Fruit fly (Drosophila melanogaster): ENCODE data around the gene ZAP3.

Gene ZAP3

dm6 chrX:10082185-10082949 lies at the start of gene ZAP3:
TSS of gene ZAP3 (minus strand) at chrX:10082492.
- TF ChIP-seq CG32121 (GFP tag; IDR thresholded peaks at IDR 0.05) (no peak), CG4496 (GFP tag; IDR thresholded peaks at IDR 0.05) (0 out of 3 replicates have a peak, but pooled peaks have one; percentile 10), CG8301 (tag; optimal IDR thresholded peaks at IDR 0.05) (no peak), D1 (tag; optimal IDR thresholded peaks at IDR 0.05) (no peak), CG8159 (tag; optimal IDR thresholded peaks at IDR 0.05) (no peak)

DNA sequence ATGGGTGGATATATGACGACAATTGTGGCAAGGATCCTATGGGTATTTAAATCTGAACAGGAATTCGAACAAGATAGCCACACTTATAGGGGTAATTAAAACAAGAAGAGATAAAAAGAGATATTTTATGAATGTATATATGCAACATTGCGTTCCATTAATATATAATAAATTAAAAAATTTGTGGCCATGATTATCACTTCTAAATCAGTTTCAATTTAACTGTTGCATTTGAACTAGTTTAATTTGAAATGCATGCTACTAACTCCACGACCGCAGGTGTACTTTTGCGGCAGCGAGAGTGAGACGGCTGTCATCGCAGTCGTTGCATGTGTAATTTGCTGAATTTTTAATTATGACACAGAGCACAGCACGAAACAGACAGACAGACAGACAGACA lies 44.9 kb upstream of the ZAP3 start:
- TF ChIP-seq CG14655 (GFP tag; optimal IDR thresholded peaks at IDR 0.05) (peak; percentile 37), CG8301 (tag; optimal IDR thresholded peaks at IDR 0.05) (peak; percentile 25), Pif1A (GFP tag; optimal IDR thresholded peaks at IDR 0.05) (no peak), CG34367 (tag; optimal IDR thresholded peaks at IDR 0.05) (no peak), CG15710 (tag; optimal IDR thresholded peaks at IDR 0.05) (no peak), CG4496 (GFP tag; IDR thresholded peaks at IDR 0.05) (no peak; the same call in 2 of the 3 replicates), rn (GFP tag; IDR thresholded peaks at IDR 0.05) (no peak), Ets98B (GFP tag; IDR thresholded peaks at IDR 0.05) (peak; percentile 44), CG32121 (GFP tag; IDR thresholded peaks at IDR 0.05) (no peak), D1 (tag; optimal IDR thresholded peaks at IDR 0.05) (no peak)

dm6 chrX:10125629-10126028 lies 43.3 kb upstream of the ZAP3 start:
- peak; percentile 37; the same call in 1 of the 2 replicates for TF ChIP-seq Ets98B (GFP tag; IDR thresholded peaks at IDR 0.05)
- peak; percentile 55 for TF ChIP-seq CG32121 (GFP tag; IDR thresholded peaks at IDR 0.05)
- TF ChIP-seq Pif1A (GFP tag; optimal IDR thresholded peaks at IDR 0.05), result no peak
- TF ChIP-seq CG17806 (tag; optimal IDR thresholded peaks at IDR 0.05), result no peak
- no peak for TF ChIP-seq rn (GFP tag; IDR thresholded peaks at IDR 0.05)
- no peak for TF ChIP-seq Pif1B (GFP tag; optimal IDR thresholded peaks at IDR 0.05)
- no peak for TF ChIP-seq CG13204 (GFP tag; optimal IDR thresholded peaks at IDR 0.05)
- no peak for TF ChIP-seq D1 (tag; optimal IDR thresholded peaks at IDR 0.05)
- TF ChIP-seq gl (tag; optimal IDR thresholded peaks at IDR 0.05), result no peak
- TF ChIP-seq CG14655 (GFP tag; optimal IDR thresholded peaks at IDR 0.05), result peak; percentile 32
- peak; percentile 13 for TF ChIP-seq CG8301 (tag; optimal IDR thresholded peaks at IDR 0.05)
- TF ChIP-seq CG8159 (tag; optimal IDR thresholded peaks at IDR 0.05), result no peak
- no peak for TF ChIP-seq EcR (GFP tag; optimal IDR thresholded peaks at IDR 0.05)
- TF ChIP-seq CG34367 (tag; optimal IDR thresholded peaks at IDR 0.05), result no peak
- TF ChIP-seq fd96Ca (GFP tag; IDR thresholded peaks at IDR 0.05), result peak; percentile 40; the same call in 1 of the 3 replicates
- no peak for TF ChIP-seq CG10348 (GFP tag; IDR thresholded peaks at IDR 0.05)
- peak; percentile 53; the same call in 2 of the 3 replicates for TF ChIP-seq CG4496 (GFP tag; IDR thresholded peaks at IDR 0.05)
- TF ChIP-seq CG15710 (tag; optimal IDR thresholded peaks at IDR 0.05), result no peak
- TF ChIP-seq Snoo (tag; optimal IDR thresholded peaks at IDR 0.05), result no peak
- TF ChIP-seq CG9948 (tag; optimal IDR thresholded peaks at IDR 0.05), result no peak
- no peak for TF ChIP-seq CG12605 (GFP tag; IDR thresholded peaks at IDR 0.05)

- TF ChIP-seq CG15710 (tag; optimal IDR thresholded peaks at IDR 0.05) (no peak), D1 (tag; optimal IDR thresholded peaks at IDR 0.05) (no peak), CG14655 (GFP tag; optimal IDR thresholded peaks at IDR 0.05) (peak; percentile 31), CG9948 (tag; optimal IDR thresholded peaks at IDR 0.05) (peak; percentile 19), CG8159 (tag; optimal IDR thresholded peaks at IDR 0.05) (peak; percentile 12), Pif1A (GFP tag; optimal IDR thresholded peaks at IDR 0.05) (peak; percentile 14), Pif1B (GFP tag; optimal IDR thresholded peaks at IDR 0.05) (no peak), rn (GFP tag; IDR thresholded peaks at IDR 0.05) (no peak), Snoo (tag; optimal IDR thresholded peaks at IDR 0.05) (peak; percentile 33)
Observed at dm6 chrX:10118333-10118732, 36.0 kb upstream of the ZAP3 start.

DNA sequence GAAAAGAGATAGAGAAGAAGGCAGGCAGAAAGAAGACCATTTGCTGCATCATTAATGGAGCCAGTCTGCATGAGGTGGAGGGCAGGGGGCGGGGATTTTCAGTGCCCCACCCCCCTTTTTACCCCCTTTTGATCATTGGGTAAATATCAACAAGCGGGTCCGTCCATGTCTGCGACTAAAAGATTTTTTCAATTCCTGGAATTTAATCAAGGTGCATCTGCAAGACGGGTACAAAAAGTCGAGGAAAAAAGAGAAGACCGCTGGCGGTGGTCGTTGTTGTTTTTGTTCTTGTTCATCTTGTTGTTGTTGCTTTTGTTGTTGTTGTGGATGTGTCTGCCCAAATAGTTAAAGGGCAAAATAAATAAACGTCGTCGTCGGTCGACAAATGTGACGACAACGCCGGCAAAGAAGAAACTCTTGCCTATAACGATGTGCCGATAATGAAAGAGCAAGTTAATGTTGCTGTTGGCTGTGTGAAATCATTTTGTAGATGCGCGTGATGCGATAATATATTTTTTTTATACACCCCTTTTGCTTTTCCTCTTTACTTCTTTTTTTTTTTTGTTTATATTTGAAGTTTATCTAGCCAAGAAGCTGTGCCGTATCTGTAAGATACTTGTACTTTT lies 33.4 kb upstream of the ZAP3 start:
- TF ChIP-seq Ets98B (GFP tag; IDR thresholded peaks at IDR 0.05) (peak; percentile 23; the same call in 1 of the 2 replicates), CG13204 (GFP tag; optimal IDR thresholded peaks at IDR 0.05) (peak; percentile 59), CG12605 (GFP tag; IDR thresholded peaks at IDR 0.05) (peak; percentile 39; the same call in 1 of the 2 replicates), EcR (GFP tag; optimal IDR thresholded peaks at IDR 0.05) (peak; percentile 20), gl (tag; optimal IDR thresholded peaks at IDR 0.05) (peak; percentile 32), CG34367 (tag; optimal IDR thresholded peaks at IDR 0.05) (peak; percentile 0), Pif1B (GFP tag; optimal IDR thresholded peaks at IDR 0.05) (no peak), rn (GFP tag; IDR thresholded peaks at IDR 0.05) (no peak), fd96Ca (GFP tag; IDR thresholded peaks at IDR 0.05) (peak; percentile 36; the same call in 2 of the 3 replicates)

Data from whole organism, pupa.